Fruit fly (Drosophila melanogaster): ENCODE measurements around the gene CG33689.
A peak's percentile ranks its signal among the peaks of the same experiment; 100 is the strongest.

The CG33689 gene

dm6 chr3L:16228659-16229205 is 28.7 kb downstream of the CG33689 start, which contains the start of gene Tmx3 (continued):
- TF ChIP-seq CG17361 (GFP tag; IDR thresholded peaks at IDR 0.05) = peak; percentile 76
- no peak for TF ChIP-seq wek (GFP tag; optimal IDR thresholded peaks at IDR 0.05)
- TF ChIP-seq Scr (GFP tag; IDR thresholded peaks at IDR 0.05; ENCODE audit: partially characterized antibody) = no peak
- peak; percentile 21 for TF ChIP-seq CG1529 (GFP tag; optimal IDR thresholded peaks at IDR 0.05)
- TF ChIP-seq vnd (GFP tag; IDR thresholded peaks at IDR 0.05; ENCODE audit: partially characterized antibody) = no peak
- TF ChIP-seq Mad (GFP tag; optimal IDR thresholded peaks at IDR 0.05) = peak; percentile 36
- TF ChIP-seq CG11560 (tag; IDR thresholded peaks at IDR 0.05) = peak; percentile 63; the same call in 1 of the 3 replicates
- TF ChIP-seq CG5180 (GFP tag; optimal IDR thresholded peaks at IDR 0.05) = peak; percentile 9
- TF ChIP-seq lmd (GFP tag; IDR thresholded peaks at IDR 0.05) = peak; percentile 93
- TF ChIP-seq CG1024 (GFP tag; IDR thresholded peaks at IDR 0.05) = peak; percentile 88
- no peak for TF ChIP-seq CG17568 (GFP tag; optimal IDR thresholded peaks at IDR 0.05)
- peak; percentile 53 for TF ChIP-seq CG18764 (GFP tag; optimal IDR thresholded peaks at IDR 0.05)
- peak; percentile 92 for TF ChIP-seq ken (GFP tag; IDR thresholded peaks at IDR 0.05)
- peak; percentile 70; the same call in 1 of the 2 replicates for TF ChIP-seq CG43689 (GFP tag; IDR thresholded peaks at IDR 0.05)
- no peak for TF ChIP-seq ftz-f1 (GFP tag; optimal IDR thresholded peaks at IDR 0.05)
- peak; percentile 73 for TF ChIP-seq cato (GFP tag; optimal IDR thresholded peaks at IDR 0.05; ENCODE audit: borderline replicate concordance)
- TF ChIP-seq CG10979 (tag; optimal IDR thresholded peaks at IDR 0.05) = peak; percentile 79
- TF ChIP-seq dan (GFP tag; IDR thresholded peaks at IDR 0.05) = no peak
- TF ChIP-seq Neu2 (GFP tag; optimal IDR thresholded peaks at IDR 0.05; ENCODE audit: borderline replicate concordance) = no peak
- TF ChIP-seq sna (GFP tag; IDR thresholded peaks at IDR 0.05; ENCODE audit: partially characterized antibody) = no peak
- TF ChIP-seq ash1 (GFP tag; optimal IDR thresholded peaks at IDR 0.05) = no peak
- peak; percentile 62 for TF ChIP-seq CG9609 (GFP tag; optimal IDR thresholded peaks at IDR 0.05)
- TF ChIP-seq cad (GFP tag; optimal IDR thresholded peaks at IDR 0.05) = no peak
- TF ChIP-seq NC2α (GFP tag; optimal IDR thresholded peaks at IDR 0.05) = no peak
- peak; percentile 55 for TF ChIP-seq pum (GFP tag; optimal IDR thresholded peaks at IDR 0.05)
- TF ChIP-seq CG1832 (GFP tag; optimal IDR thresholded peaks at IDR 0.05) = no peak
- TF ChIP-seq cas (GFP tag; IDR thresholded peaks at IDR 0.05) = peak; percentile 86
- TF ChIP-seq mirr (GFP tag; optimal IDR thresholded peaks at IDR 0.05) = no peak
- peak; percentile 77 for TF ChIP-seq trh (GFP tag; optimal IDR thresholded peaks at IDR 0.05)
- peak; percentile 95 for TF ChIP-seq CoRest (tag; optimal IDR thresholded peaks at IDR 0.05)
- TF ChIP-seq CG4707 (GFP tag; optimal IDR thresholded peaks at IDR 0.05) = no peak
- peak; percentile 90 for TF ChIP-seq Xrp1 (GFP tag; IDR thresholded peaks at IDR 0.05)
- TF ChIP-seq ham (GFP tag; IDR thresholded peaks at IDR 0.05) = peak; percentile 30; the same call in 1 of the 2 replicates
- no peak for TF ChIP-seq fru (optimal IDR thresholded peaks at IDR 0.05)
- peak; percentile 59 for TF ChIP-seq HLH54F (GFP tag; optimal IDR thresholded peaks at IDR 0.05)
- TF ChIP-seq CG12659 (GFP tag; optimal IDR thresholded peaks at IDR 0.05) = peak; percentile 92
- peak; percentile 87 for TF ChIP-seq lab (GFP tag; optimal IDR thresholded peaks at IDR 0.05)
- peak; percentile 86 for TF ChIP-seq fd3F (GFP tag; optimal IDR thresholded peaks at IDR 0.05)
- no peak for TF ChIP-seq pfk (GFP tag; optimal IDR thresholded peaks at IDR 0.05)
- peak; percentile 95 for TF ChIP-seq Ets65A (GFP tag)
- TF ChIP-seq sd (tag; optimal IDR thresholded peaks at IDR 0.05) = peak; percentile 85
- TF ChIP-seq sima (GFP tag; optimal IDR thresholded peaks at IDR 0.05) = no peak
- peak; percentile 95 for TF ChIP-seq CG11456 (GFP tag; IDR thresholded peaks at IDR 0.05)
- peak; percentile 28 for TF ChIP-seq BEAF-32 (GFP tag; optimal IDR thresholded peaks at IDR 0.05)
- TF ChIP-seq CG34422 (GFP tag; IDR thresholded peaks at IDR 0.05) = peak; percentile 96
- no peak for TF ChIP-seq fd102C (GFP tag; optimal IDR thresholded peaks at IDR 0.05)
- TF ChIP-seq abd-A (tag; optimal IDR thresholded peaks at IDR 0.05) = no peak
- TF ChIP-seq zen (tag; optimal IDR thresholded peaks at IDR 0.05) = peak; percentile 89
- TF ChIP-seq CG2889 (GFP tag; IDR thresholded peaks at IDR 0.05) = peak; percentile 77
- peak; percentile 82 for TF ChIP-seq CG17385 (GFP tag; optimal IDR thresholded peaks at IDR 0.05)
- peak; percentile 62 for TF ChIP-seq Ets97D (GFP tag; optimal IDR thresholded peaks at IDR 0.05)
